Worm (Caenorhabditis elegans): ENCODE measurements around the gene Y19D10B.8.

DNA sequence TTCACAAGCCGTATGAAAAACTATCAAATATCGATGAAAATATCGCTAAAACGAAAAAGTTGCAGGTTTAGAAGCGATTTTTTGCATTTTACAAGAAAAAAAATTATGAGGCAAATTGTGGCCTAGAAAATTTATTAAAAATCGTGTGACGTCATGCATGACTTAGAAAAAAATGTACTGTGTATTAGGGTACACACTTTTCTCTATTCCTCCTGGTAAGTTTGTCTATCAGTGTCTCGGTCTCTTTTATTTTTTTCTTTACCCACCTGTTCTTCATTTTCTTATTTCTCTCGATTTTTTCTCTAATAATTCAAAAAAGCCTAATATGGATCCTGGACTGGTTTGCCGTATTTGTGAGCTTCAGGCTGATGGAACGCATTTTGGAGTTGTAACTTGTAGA, 15.7 kb downstream of the Y19D10B.8 start, which contains the start of gene nhr-227:
- TF ChIP-seq him-1 (tag; optimal IDR thresholded peaks at IDR 0.05) (no peak), W03F9.2 (tag; optimal IDR thresholded peaks at IDR 0.05) (no peak), dao-5 (tag; optimal IDR thresholded peaks at IDR 0.05) (no peak)
